Worm (Caenorhabditis elegans) whole organism, L2 larva: ENCODE results near the gene max-2.
"Not testable (repeated sequence)": the region's sequence is repeated elsewhere in the genome, so short reads cannot be mapped to it uniquely, and the experiment has no call there.

ENCODE experiments used
- C34F6.9 ChIP-seq: fragments of 150-350 bp; optimal IDR thresholded peaks from 2 replicates; lab custom pipeline; 2014; ENCODE audit warnings: missing biosample characterization, missing genetic modification characterization
- F13H6.1 ChIP-seq: sonication (generic microtip); optimal IDR thresholded peaks from 2 replicates; lab custom pipeline; 2016; ENCODE audit warnings: missing genetic modification characterization, missing compliant biosample characterization
- R02D3.7 ChIP-seq: fragments of 150-350 bp; optimal IDR thresholded peaks from 2 replicates; lab custom pipeline; 2014; ENCODE audit warnings: missing biosample characterization, missing genetic modification characterization
- Y55F3AM.14 ChIP-seq: fragments of 200-800 bp; sonication (Bioruptor generic); optimal IDR thresholded peaks from 2 replicates; lab custom pipeline; 2018; ENCODE audit warnings: mild to moderate bottlenecking, missing genetic modification characterization, missing compliant biosample characterization
- ZK546.5 ChIP-seq: sonication (generic microtip); optimal IDR thresholded peaks from 2 replicates; lab custom pipeline; 2017; ENCODE audit warnings: missing biosample characterization, missing genetic modification characterization
- aly-2 ChIP-seq: fragments of 150-350 bp; optimal IDR thresholded peaks from 2 replicates; lab custom pipeline; 2014; ENCODE audit warnings: missing biosample characterization, missing genetic modification characterization
- ama-1 ChIP-seq: fragments of 150-350 bp; optimal IDR thresholded peaks from 2 replicates; lab custom pipeline; 2018; ENCODE audit warnings: inconsistent platforms
- blmp-1 ChIP-seq: sonication (generic microtip); optimal IDR thresholded peaks from 2 replicates; lab custom pipeline; 2017; ENCODE audit warnings: missing genetic modification characterization, mild to moderate bottlenecking, missing compliant biosample characterization, antibody characterized with exemption, moderate library complexity; ENCODE audit not compliant: insufficient read depth
- ceh-16 ChIP-seq: fragments of 150-350 bp; optimal IDR thresholded peaks from 2 replicates; lab custom pipeline; 2014; ENCODE audit warnings: missing biosample characterization, missing genetic modification characterization
- ceh-82 ChIP-seq: fragments of 150-350 bp; optimal IDR thresholded peaks from 2 replicates; lab custom pipeline; 2014; ENCODE audit warnings: missing biosample characterization, missing genetic modification characterization
- crh-2 ChIP-seq: sonication (generic microtip); optimal IDR thresholded peaks from 2 replicates; lab custom pipeline; 2017; ENCODE audit warnings: missing biosample characterization, missing genetic modification characterization
- elt-1 ChIP-seq: fragments of 150-350 bp; optimal IDR thresholded peaks from 2 replicates; lab custom pipeline; 2014; ENCODE audit warnings: missing biosample characterization, missing genetic modification characterization
- fos-1 ChIP-seq: fragments of 150-350 bp; optimal IDR thresholded peaks from 2 replicates; lab custom pipeline; 2014; ENCODE audit warnings: missing biosample characterization, missing genetic modification characterization
- gmeb-1 ChIP-seq: fragments of 150-350 bp; optimal IDR thresholded peaks from 2 replicates; lab custom pipeline; 2014; ENCODE audit warnings: missing biosample characterization, missing genetic modification characterization
- lin-13 ChIP-seq: fragments of 150-350 bp; optimal IDR thresholded peaks from 2 replicates; lab custom pipeline; 2014; ENCODE audit warnings: missing biosample characterization, missing genetic modification reagents, missing genetic modification characterization
- lin-39 ChIP-seq: fragments of 150-350 bp; optimal IDR thresholded peaks from 2 replicates; lab custom pipeline; 2014; ENCODE audit warnings: missing biosample characterization, missing genetic modification reagents, missing genetic modification characterization
- lsy-2 ChIP-seq, 2 experiments: fragments of 150-350 bp in 1 of 2; sonication (generic microtip) in 1 of 2; optimal IDR thresholded peaks; 2 replicates each; lab custom pipeline; 2014 to 2017; ENCODE audit warnings: missing biosample characterization in 2 of 2, missing genetic modification characterization in 2 of 2
- mab-5 ChIP-seq: fragments of 150-350 bp; optimal IDR thresholded peaks from 2 replicates; lab custom pipeline; 2014; ENCODE audit warnings: missing biosample characterization, missing genetic modification characterization
- mdl-1 ChIP-seq, 2 experiments: fragments of 150-350 bp in 1 of 2; sonication (generic microtip) in 1 of 2; optimal IDR thresholded peaks; 2 replicates each; lab custom pipeline; 2017; ENCODE audit warnings: missing biosample characterization in 2 of 2, missing genetic modification characterization in 2 of 2
- nhr-11 ChIP-seq: fragments of 150-350 bp; optimal IDR thresholded peaks from 2 replicates; lab custom pipeline; 2014; ENCODE audit warnings: missing biosample characterization, missing genetic modification characterization
- nhr-129 ChIP-seq: fragments of 150-350 bp; optimal IDR thresholded peaks from 2 replicates; lab custom pipeline; 2014; ENCODE audit warnings: missing biosample characterization, missing genetic modification characterization
- nhr-21 ChIP-seq: fragments of 150-350 bp; optimal IDR thresholded peaks from 2 replicates; lab custom pipeline; 2014; ENCODE audit warnings: missing biosample characterization, missing genetic modification characterization
- nhr-23 ChIP-seq: fragments of 150-350 bp; optimal IDR thresholded peaks from 2 replicates; lab custom pipeline; 2014; ENCODE audit warnings: missing biosample characterization, missing genetic modification reagents, missing genetic modification characterization
- nhr-237 ChIP-seq: fragments of 150-350 bp; optimal IDR thresholded peaks from 2 replicates; lab custom pipeline; 2014; ENCODE audit warnings: missing biosample characterization, missing genetic modification characterization
- nhr-25 ChIP-seq: fragments of 150-350 bp; sonication (generic microtip); optimal IDR thresholded peaks from 3 replicates; lab custom pipeline; 2014; ENCODE audit warnings: missing biosample characterization, missing genetic modification characterization
- nhr-6 ChIP-seq: fragments of 150-350 bp; optimal IDR thresholded peaks from 2 replicates; lab custom pipeline; 2014; ENCODE audit warnings: missing biosample characterization, missing genetic modification characterization
- peb-1 ChIP-seq: fragments of 150-350 bp; optimal IDR thresholded peaks from 2 replicates; lab custom pipeline; 2014; ENCODE audit warnings: missing biosample characterization, missing genetic modification characterization
- sem-4 ChIP-seq: fragments of 150-350 bp; optimal IDR thresholded peaks from 2 replicates; lab custom pipeline; 2014; ENCODE audit warnings: missing biosample characterization, missing genetic modification reagents, missing genetic modification characterization
- sma-3 ChIP-seq: sonication (generic microtip); optimal IDR thresholded peaks from 2 replicates; lab custom pipeline; 2016; ENCODE audit warnings: missing genetic modification reagents, missing genetic modification characterization, missing compliant biosample characterization
- snpc-4 ChIP-seq: fragments of 150-350 bp; optimal IDR thresholded peaks from 2 replicates; lab custom pipeline; 2014; ENCODE audit warnings: missing biosample characterization, missing genetic modification characterization
- unc-39 ChIP-seq: fragments of 150-350 bp; optimal IDR thresholded peaks from 2 replicates; lab custom pipeline; 2014; ENCODE audit warnings: missing biosample characterization, missing genetic modification characterization
- unc-55 ChIP-seq: fragments of 150-350 bp; sonication (generic microtip); optimal IDR thresholded peaks from 3 replicates; lab custom pipeline; 2014; ENCODE audit warnings: missing biosample characterization, missing genetic modification reagents, missing genetic modification characterization
- zag-1 ChIP-seq: fragments of 150-350 bp; optimal IDR thresholded peaks from 2 replicates; lab custom pipeline; 2014; ENCODE audit warnings: missing biosample characterization, missing genetic modification characterization
- ztf-11 ChIP-seq: sonication (generic microtip); optimal IDR thresholded peaks from 2 replicates; lab custom pipeline; 2017; ENCODE audit warnings: missing biosample characterization, missing genetic modification characterization
- ztf-4 ChIP-seq: fragments of 150-350 bp; optimal IDR thresholded peaks from 2 replicates; lab custom pipeline; 2014; ENCODE audit warnings: missing biosample characterization, missing genetic modification characterization

The max-2 gene

ce11 chrII:13056580-13056979 lies 30.9 kb upstream of the max-2 start, which contains the start of gene zyx-1:
Gene zyx-1, plus strand, starts transcription at chrII:13056910.
- no peak for TF ChIP-seq lin-13 (GFP tag; lab: Kevin White, UChicago)
- TF ChIP-seq unc-55: no peak
- TF ChIP-seq nhr-237: no peak
- TF ChIP-seq mdl-1 (tag; optimal IDR thresholded peaks at IDR 0.05; lab: Kevin White, UChicago): no peak
- no peak for TF ChIP-seq ama-1
- no peak for TF ChIP-seq gmeb-1 (tag; lab: Kevin White, UChicago)
- no peak for TF ChIP-seq C34F6.9
- no peak for TF ChIP-seq nhr-21 (tag; lab: Kevin White, UChicago)
- TF ChIP-seq F13H6.1 (tag; lab: Kevin White, UChicago): no peak
- no peak for TF ChIP-seq nhr-129 (tag; lab: Kevin White, UChicago)
- TF ChIP-seq nhr-23 (tag; lab: Kevin White, UChicago): no peak
- TF ChIP-seq peb-1 (tag; lab: Kevin White, UChicago): no peak
- no peak for TF ChIP-seq nhr-6 (tag; lab: Kevin White, UChicago)
- no peak for TF ChIP-seq elt-1 (tag; lab: Kevin White, UChicago)
- no peak for TF ChIP-seq crh-2
- no peak for TF ChIP-seq lin-39 (tag; lab: Kevin White, UChicago)

ce11 chrII:13053443-13053842 lies 27.8 kb upstream of the max-2 start:
- no peak for TF ChIP-seq Y55F3AM.14
- TF ChIP-seq zag-1 (tag; lab: Kevin White, UChicago): no peak
- TF ChIP-seq blmp-1 (tag; lab: Kevin White, UChicago): peak; percentile 52
- no peak for TF ChIP-seq sma-3
- no peak for TF ChIP-seq crh-2
- TF ChIP-seq elt-1 (tag; lab: Kevin White, UChicago): no peak

- TF ChIP-seq ZK546.5 (tag; lab: Kevin White, UChicago) (no peak), unc-39 (no peak), snpc-4 (peak; percentile 41)
These were observed 24.4 kb upstream of the max-2 start for ce11 chrII:13050050-13050449.

- TF ChIP-seq nhr-21, peb-1, gmeb-1 (tag; lab: Kevin White, UChicago): not testable (repeated sequence)
These were observed 22.0 kb upstream of the max-2 start, which contains the start of gene F42G4.2 for ce11 chrII:13047609-13048008. Gene F42G4.2, plus strand, starts transcription at chrII:13047909.

ce11 chrII:13047106-13047505 lies 21.5 kb upstream of the max-2 start, which contains the start of gene F42G4.7:
Gene F42G4.7, minus strand, starts transcription at chrII:13047290.
- TF ChIP-seq mab-5 (tag; lab: Kevin White, UChicago); ceh-82; lin-39 (tag; lab: Kevin White, UChicago): not testable (repeated sequence)

ce11 chrII:13043433-13044054 lies 17.9 kb upstream of the max-2 start, which contains the start of gene puf-6:
Gene puf-6, minus strand, starts transcription at chrII:13043445.
- TF ChIP-seq nhr-25 (tag; lab: Kevin White, UChicago); lin-13 (GFP tag; lab: Kevin White, UChicago); R02D3.7 (tag; lab: Kevin White, UChicago): not testable (repeated sequence)
- TF ChIP-seq, all 48 proteins: peak for 0; not testable (repeated sequence) for 48

ce11 chrII:13036717-13037116 lies 11.1 kb upstream of the max-2 start, which contains the start of gene F18A11.3:
Gene F18A11.3, minus strand, starts transcription at chrII:13036841.
- TF ChIP-seq blmp-1 (tag; lab: Kevin White, UChicago): no peak
- peak; percentile 57 for TF ChIP-seq C34F6.9
- peak; percentile 31 for TF ChIP-seq nhr-129 (tag; lab: Kevin White, UChicago)
- TF ChIP-seq nhr-11 (tag; lab: Kevin White, UChicago): no peak
- TF ChIP-seq ama-1: no peak
- no peak for TF ChIP-seq nhr-6 (tag; lab: Kevin White, UChicago)
- TF ChIP-seq unc-55: peak; percentile 6
- TF ChIP-seq ztf-11: no peak
- TF ChIP-seq aly-2 (tag; lab: Kevin White, UChicago): no peak
- TF ChIP-seq sem-4: no peak
- TF ChIP-seq ztf-4 (tag; lab: Kevin White, UChicago): no peak
- TF ChIP-seq lsy-2 (tag; optimal IDR thresholded peaks at IDR 0.05; lab: Kevin White, UChicago): peak in 1 of 2 experiments; percentile 28
- TF ChIP-seq ZK546.5 (tag; lab: Kevin White, UChicago): no peak
- no peak for TF ChIP-seq ceh-82
- TF ChIP-seq crh-2: peak; percentile 45
- TF ChIP-seq lin-13 (GFP tag; lab: Kevin White, UChicago): no peak
- TF ChIP-seq ceh-16 (tag; lab: Kevin White, UChicago): no peak
- no peak for TF ChIP-seq fos-1
